Worm (Caenorhabditis elegans) whole organism, L4 larva: ENCODE data around the gene C15H9.2.

Source experiments
- ama-1 ChIP-seq: fragments of 150-350 bp; optimal IDR thresholded peaks from 2 replicates; lab custom pipeline; 2014; ENCODE audit warnings: inconsistent platforms, mixed read lengths
- daf-8 ChIP-seq: fragments of 200-800 bp; sonication (Bioruptor generic); IDR thresholded peaks from 2 replicates; pipeline ENCODE4 v1.3.6; 2022; ENCODE audit warnings: missing genetic modification characterization, missing compliant biosample characterization
- duxl-1 ChIP-seq: sonication (generic microtip); optimal IDR thresholded peaks from 2 replicates; lab custom pipeline; 2016; ENCODE audit warnings: mild to moderate bottlenecking, missing genetic modification characterization, moderate library complexity, missing compliant biosample characterization; ENCODE audit not compliant: poor library complexity

DNA sequence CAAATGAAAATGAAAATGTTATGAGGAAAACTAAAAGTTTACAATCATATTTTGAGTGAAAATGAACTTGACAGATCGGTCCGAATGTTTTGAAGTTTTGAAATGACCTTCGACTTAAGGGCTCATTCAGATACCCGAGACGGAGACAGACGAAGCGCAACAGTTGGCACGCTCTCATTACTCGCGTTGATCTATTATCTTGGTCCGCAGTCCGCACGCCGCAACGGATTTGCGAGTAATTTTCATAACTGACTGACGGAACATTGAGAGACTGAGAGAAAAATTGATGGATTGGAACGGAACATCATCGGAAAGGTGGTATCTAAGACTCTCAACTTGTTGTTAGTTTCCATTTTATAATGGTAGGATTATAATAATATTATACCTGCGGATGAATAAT, 27.6 kb downstream of the C15H9.2 start:
- TF ChIP-seq ama-1 (lab: Kevin White, UChicago) (no peak), duxl-1 (tag; lab: Kevin White, UChicago) (no peak), daf-8 (no peak)
